Worm (Caenorhabditis elegans) whole organism, L3 larva: Measurements from ENCODE around the gene mmcm-1.

Experiments
- elt-2 ChIP-seq: sonication (generic microtip); optimal IDR thresholded peaks from 2 replicates; lab custom pipeline; 2016; ENCODE audit warnings: missing genetic modification reagents, mild to moderate bottlenecking, missing genetic modification characterization, missing compliant biosample characterization
- lin-15B ChIP-seq: fragments of 150-350 bp; optimal IDR thresholded peaks from 2 replicates; lab custom pipeline; 2014; ENCODE audit warnings: missing biosample characterization, missing genetic modification characterization
- lsy-12 ChIP-seq: sonication (generic microtip); optimal IDR thresholded peaks from 2 replicates; lab custom pipeline; 2016; ENCODE audit warnings: mild to moderate bottlenecking, missing genetic modification characterization, missing compliant biosample characterization
- nfya-1 ChIP-seq: sonication (generic microtip); optimal IDR thresholded peaks from 2 replicates; lab custom pipeline; 2017; ENCODE audit warnings: missing genetic modification characterization, mild to moderate bottlenecking, missing compliant biosample characterization, antibody characterized with exemption, moderate library complexity; ENCODE audit not compliant: insufficient read depth
- nhr-23 ChIP-seq: fragments of 150-350 bp; optimal IDR thresholded peaks from 2 replicates; lab custom pipeline; 2014; ENCODE audit warnings: missing biosample characterization, missing genetic modification reagents, missing genetic modification characterization
- nhr-43 ChIP-seq: sonication (generic microtip); optimal IDR thresholded peaks from 2 replicates; lab custom pipeline; 2016; ENCODE audit warnings: mild to moderate bottlenecking, missing genetic modification characterization, missing compliant biosample characterization; ENCODE audit not compliant: poor library complexity, severe bottlenecking
- pha-4 ChIP-seq: fragments of 150-350 bp; optimal IDR thresholded peaks from 2 replicates; lab custom pipeline; 2014; ENCODE audit warnings: missing biosample characterization, missing genetic modification reagents, missing genetic modification characterization
- pqm-1 ChIP-seq: fragments of 150-350 bp; optimal IDR thresholded peaks from 2 replicates; lab custom pipeline; 2017; ENCODE audit warnings: missing biosample characterization, missing genetic modification characterization, inconsistent platforms

mmcm-1 gene

ce11 chrIII:3858003-3858402 is 49.5 kb downstream of the mmcm-1 start:
- TF ChIP-seq pha-4 (peak; percentile 54), elt-2 (tag; lab: Kevin White, UChicago) (peak; percentile 69), pqm-1 (peak; percentile 84)
- TF ChIP-seq, all 47 proteins: peak for 3; not testable (repeated sequence) for 44

- TF ChIP-seq nhr-43 (tag; lab: Kevin White, UChicago) (peak; percentile 30), lin-15B (peak; percentile 25), pha-4 (peak; percentile 26), lsy-12 (peak; percentile 12), nfya-1 (tag; lab: Kevin White, UChicago) (peak; percentile 20), nhr-23 (peak; percentile 27)
- TF ChIP-seq, all 47 proteins: peak for 6; not testable (repeated sequence) for 41
Measured at ce11 chrIII:3857007-3857406, 50.5 kb downstream of the mmcm-1 start.

- TF ChIP-seq nhr-23 (peak; percentile 1), nhr-43 (tag; lab: Kevin White, UChicago) (peak; percentile 19), lsy-12 (peak; percentile 14), lin-15B (peak; percentile 38), nfya-1 (tag; lab: Kevin White, UChicago) (peak; percentile 5)
Measured at ce11 chrIII:3854868-3855267, 52.6 kb downstream of the mmcm-1 start.
